Fruit fly (Drosophila melanogaster) whole organism, embryonic: Measurements from ENCODE around the gene CG15629.

ENCODE experiments used
- Adf1 ChIP-seq: fragments of 200-800 bp; sonication (Bioruptor generic); IDR thresholded peaks from 2 replicates; pipeline ENCODE4 v1.3.6; 2022; ENCODE audit warnings: missing biosample characterization, missing genetic modification characterization
- Asciz ChIP-seq: fragments of 200-800 bp; sonication (Bioruptor generic); optimal IDR thresholded peaks from 2 replicates; lab custom pipeline; 2017; ENCODE audit warnings: missing biosample characterization, mild to moderate bottlenecking, missing genetic modification characterization, missing genetic modification reagents
- Awh ChIP-seq: fragments of 200-800 bp; sonication (Bioruptor generic); IDR thresholded peaks from 2 replicates; pipeline ENCODE4, ENCODE4 v1.3.6; 2022; ENCODE audit warnings: missing biosample characterization, missing genetic modification characterization
- Blimp-1 ChIP-seq: fragments of 200-800 bp; sonication (Bioruptor generic); optimal IDR thresholded peaks from 3 replicates; lab custom pipeline; 2018; ENCODE audit warnings: missing biosample characterization, missing genetic modification characterization, mild to moderate bottlenecking, moderate library complexity, missing genetic modification reagents
- BtbVII ChIP-seq: fragments of 200-800 bp; sonication (Bioruptor generic); optimal IDR thresholded peaks from 3 replicates; lab custom pipeline; 2017; ENCODE audit warnings: missing biosample characterization, mild to moderate bottlenecking, missing genetic modification characterization
- CG11456 ChIP-seq: fragments of 200-800 bp; sonication (Bioruptor generic); IDR thresholded peaks from 3 replicates; pipeline ENCODE4 v1.3.6; 2022; ENCODE audit warnings: missing biosample characterization, missing genetic modification characterization
- CG11695 ChIP-seq: fragments of 200-800 bp; sonication (Bioruptor generic); IDR thresholded peaks from 3 replicates; pipeline ENCODE4 v1.3.6; 2022; ENCODE audit warnings: missing biosample characterization, missing genetic modification characterization
- CG12942 ChIP-seq: fragments of 200-800 bp; sonication (Bioruptor generic); optimal IDR thresholded peaks from 3 replicates; lab custom pipeline; 2016; ENCODE audit warnings: missing biosample characterization, missing genetic modification characterization
- CG13894 ChIP-seq: fragments of 200-800 bp; sonication (Bioruptor generic); optimal IDR thresholded peaks from 3 replicates; lab custom pipeline; 2018; ENCODE audit warnings: missing biosample characterization, mild to moderate bottlenecking, missing genetic modification characterization, moderate library complexity
- CG15269 ChIP-seq: fragments of 200-800 bp; sonication (Bioruptor generic); optimal IDR thresholded peaks from 2 replicates; lab custom pipeline; 2018; ENCODE audit warnings: missing biosample characterization, mild to moderate bottlenecking, missing genetic modification characterization, moderate library complexity
- CG17328 ChIP-seq: fragments of 200-800 bp; sonication (Bioruptor generic); IDR thresholded peaks from 2 replicates; pipeline ENCODE4 v1.3.6; 2022; ENCODE audit warnings: missing biosample characterization, missing genetic modification characterization
- CG17385 ChIP-seq: fragments of 200-800 bp; sonication (Bioruptor generic); optimal IDR thresholded peaks from 3 replicates; lab custom pipeline; 2018; ENCODE audit warnings: missing biosample characterization, mild to moderate bottlenecking, missing genetic modification characterization
- CG17829 ChIP-seq: fragments of 200-800 bp; optimal IDR thresholded peaks from 2 replicates; lab custom pipeline; 2019; ENCODE audit warnings: missing biosample characterization, mild to moderate bottlenecking, missing genetic modification characterization, moderate library complexity
- CG18262 ChIP-seq: fragments of 200-800 bp; optimal IDR thresholded peaks from 3 replicates; lab custom pipeline; 2019; ENCODE audit warnings: missing biosample characterization, mild to moderate bottlenecking, missing genetic modification characterization, moderate library complexity
- CG3065 ChIP-seq: fragments of 200-800 bp; sonication (Bioruptor generic); optimal IDR thresholded peaks from 2 replicates; lab custom pipeline; 2016; ENCODE audit warnings: missing biosample characterization, missing genetic modification characterization
- CG4404 ChIP-seq: fragments of 200-800 bp; sonication (Bioruptor generic); IDR thresholded peaks from 2 replicates; pipeline ENCODE4 v1.3.6; 2022; ENCODE audit warnings: missing biosample characterization, missing genetic modification characterization
- CG4424 ChIP-seq: fragments of 200-800 bp; sonication (Bioruptor generic); optimal IDR thresholded peaks from 3 replicates; lab custom pipeline; 2016; ENCODE audit warnings: missing biosample characterization, missing genetic modification characterization
- CG8388 ChIP-seq: fragments of 200-800 bp; sonication (Bioruptor generic); optimal IDR thresholded peaks from 2 replicates; lab custom pipeline; 2019; ENCODE audit warnings: missing biosample characterization, mild to moderate bottlenecking, missing genetic modification characterization, moderate library complexity
- CG9437 ChIP-seq: fragments of 200-800 bp; sonication (Bioruptor generic); optimal IDR thresholded peaks from 2 replicates; lab custom pipeline; 2018; ENCODE audit warnings: missing biosample characterization, mild to moderate bottlenecking, missing genetic modification characterization
- CG9797 ChIP-seq: fragments of 200-800 bp; sonication (Bioruptor generic); optimal IDR thresholded peaks from 3 replicates; lab custom pipeline; 2018; ENCODE audit warnings: missing biosample characterization, mild to moderate bottlenecking, missing genetic modification characterization
- CkIIα-i1 ChIP-seq: fragments of 200-800 bp; sonication (Bioruptor generic); IDR thresholded peaks from 2 replicates; pipeline ENCODE4 v1.3.6; 2022; ENCODE audit warnings: missing biosample characterization, missing genetic modification characterization
- Dbx ChIP-seq: fragments of 200-800 bp; sonication (Bioruptor generic); IDR thresholded peaks from 3 replicates; pipeline ENCODE4 v1.3.6; 2022; ENCODE audit warnings: missing biosample characterization, missing genetic modification characterization
- Dip3 ChIP-seq: fragments of 200-800 bp; sonication (Bioruptor generic); optimal IDR thresholded peaks from 3 replicates; lab custom pipeline; 2016; ENCODE audit warnings: missing biosample characterization, missing genetic modification characterization
- Fer1 ChIP-seq: fragments of 200-800 bp; sonication (Bioruptor generic); optimal IDR thresholded peaks from 2 replicates; lab custom pipeline; 2017; ENCODE audit warnings: missing biosample characterization, mild to moderate bottlenecking, missing genetic modification characterization
- Hsf ChIP-seq: fragments of 200-800 bp; sonication (Bioruptor generic); optimal IDR thresholded peaks from 3 replicates; lab custom pipeline; 2016; ENCODE audit warnings: missing biosample characterization, missing genetic modification characterization
- Jarid2 ChIP-seq: fragments of 200-800 bp; sonication (Bioruptor generic); optimal IDR thresholded peaks from 3 replicates; lab custom pipeline; 2017; ENCODE audit warnings: mild to moderate bottlenecking, missing biosample characterization, missing genetic modification reagents, missing genetic modification characterization
- Med ChIP-seq: fragments of 200-800 bp; sonication (Bioruptor generic); peaks from one replicate; lab custom pipeline; 2016; ENCODE audit warnings: missing biosample characterization, missing genetic modification characterization, mild to moderate bottlenecking, inconsistent platforms, moderate library complexity
- NK7.1 ChIP-seq: fragments of 200-800 bp; sonication (Bioruptor generic); optimal IDR thresholded peaks from 3 replicates; lab custom pipeline; 2016; ENCODE audit warnings: missing biosample characterization, missing genetic modification characterization
- Sin3A ChIP-seq: fragments of >200 bp; optimal IDR thresholded peaks from 2 replicates; lab custom pipeline; 2018
- chinmo ChIP-seq: fragments of 200-800 bp; sonication (Bioruptor generic); IDR thresholded peaks from 4 replicates; pipeline ENCODE4 v1.3.6; 2022; ENCODE audit warnings: missing biosample characterization, missing genetic modification characterization; ENCODE audit not compliant: partially characterized antibody
- ci ChIP-seq: fragments of 200-800 bp; sonication (Bioruptor generic); IDR thresholded peaks from 3 replicates; pipeline ENCODE4 v1.3.6; 2022; ENCODE audit warnings: missing biosample characterization, missing genetic modification characterization
- disco-r ChIP-seq: fragments of 200-800 bp; sonication (Bioruptor generic); optimal IDR thresholded peaks from 2 replicates; lab custom pipeline; 2016; ENCODE audit warnings: missing biosample characterization, missing genetic modification characterization
- ftz-f1 ChIP-seq: fragments of 200-800 bp; sonication (Bioruptor generic); optimal IDR thresholded peaks from 2 replicates; lab custom pipeline; 2016; ENCODE audit warnings: missing biosample characterization, missing genetic modification characterization
- gt ChIP-seq: fragments of 200-800 bp; sonication (Bioruptor generic); IDR thresholded peaks from 2 replicates; pipeline ENCODE4 v1.3.6; 2022; ENCODE audit warnings: missing biosample characterization, missing genetic modification characterization
- insv ChIP-seq, 2 experiments: fragments of 200-800 bp; sonication (Bioruptor generic); optimal IDR thresholded peaks; 3 replicates each; lab custom pipeline; 2016 to 2018; ENCODE audit warnings: missing biosample characterization in 2 of 2, missing genetic modification characterization in 2 of 2
- inv ChIP-seq: fragments of 200-800 bp; sonication (Bioruptor generic); IDR thresholded peaks from 2 replicates; pipeline ENCODE4 v1.3.6; 2022; ENCODE audit warnings: missing biosample characterization, missing genetic modification characterization; ENCODE audit not compliant: partially characterized antibody
- lilli ChIP-seq: fragments of 200-800 bp; sonication (Bioruptor generic); optimal IDR thresholded peaks from 3 replicates; lab custom pipeline; 2016; ENCODE audit warnings: missing biosample characterization, missing genetic modification characterization
- nau ChIP-seq: fragments of 200-800 bp; sonication (Bioruptor generic); optimal IDR thresholded peaks from 3 replicates; lab custom pipeline; 2017; ENCODE audit warnings: missing biosample characterization, mild to moderate bottlenecking, missing genetic modification characterization, missing genetic modification reagents
- phol ChIP-seq: fragments of 200-800 bp; sonication (Bioruptor generic); optimal IDR thresholded peaks from 3 replicates; lab custom pipeline; 2018; ENCODE audit warnings: missing biosample characterization, mild to moderate bottlenecking, missing genetic modification characterization, moderate library complexity
- sd ChIP-seq: fragments of 200-800 bp; sonication (Bioruptor generic); optimal IDR thresholded peaks from 3 replicates; lab custom pipeline; 2018; ENCODE audit warnings: missing biosample characterization, mild to moderate bottlenecking, missing genetic modification characterization, moderate library complexity
- sima ChIP-seq: fragments of 200-800 bp; sonication (Bioruptor generic); optimal IDR thresholded peaks from 2 replicates; lab custom pipeline; 2016; ENCODE audit warnings: missing biosample characterization, missing genetic modification characterization
- vvl ChIP-seq: fragments of 200-800 bp; sonication (Bioruptor generic); IDR thresholded peaks from 2 replicates; pipeline ENCODE4 v1.3.6; 2022; ENCODE audit warnings: missing biosample characterization, missing genetic modification characterization

CG15629 gene

dm6 chr2L:4797643-4798042, 15.2 kb upstream of the CG15629 start (continued):
- TF ChIP-seq CG17829 (tag; lab: Kevin White, UChicago) (peak; percentile 17), CG18262 (tag; lab: Kevin White, UChicago) (peak; percentile 44), sd (tag; lab: Kevin White, UChicago) (no peak), CG12942 (no peak), phol (peak; percentile 29), Hsf (no peak), Asciz (peak; percentile 18), CG9437 (GFP tag; lab: Kevin White, UChicago) (no peak), CG4424 (GFP tag; lab: Kevin White, UChicago) (peak; percentile 39), CG4404 (GFP tag; lab: Robert Waterston, UW) (peak; percentile 36; the same call in 1 of the 2 replicates)
- TF ChIP-seq, all 482 proteins: peak for 27

dm6 chr2L:4798894-4799293, 13.9 kb upstream of the CG15629 start:
- TF ChIP-seq nau (GFP tag; lab: Kevin White, UChicago) (no peak), disco-r (GFP tag; lab: Kevin White, UChicago) (no peak), CG11695 (no peak), CG17385 (GFP tag; lab: Kevin White, UChicago) (no peak), insv (GFP tag; optimal IDR thresholded peaks at IDR 0.05; lab: Kevin White, UChicago) (no peak), CG15269 (tag; lab: Kevin White, UChicago) (peak; percentile 21), Awh (GFP tag; lab: Robert Waterston, UW) (peak; percentile 90), NK7.1 (GFP tag; lab: Kevin White, UChicago) (no peak), CG3065 (GFP tag; lab: Kevin White, UChicago) (no peak), CG17328 (GFP tag; lab: Robert Waterston, UW) (no peak)
- TF ChIP-seq, all 482 proteins: peak for 2

DNA sequence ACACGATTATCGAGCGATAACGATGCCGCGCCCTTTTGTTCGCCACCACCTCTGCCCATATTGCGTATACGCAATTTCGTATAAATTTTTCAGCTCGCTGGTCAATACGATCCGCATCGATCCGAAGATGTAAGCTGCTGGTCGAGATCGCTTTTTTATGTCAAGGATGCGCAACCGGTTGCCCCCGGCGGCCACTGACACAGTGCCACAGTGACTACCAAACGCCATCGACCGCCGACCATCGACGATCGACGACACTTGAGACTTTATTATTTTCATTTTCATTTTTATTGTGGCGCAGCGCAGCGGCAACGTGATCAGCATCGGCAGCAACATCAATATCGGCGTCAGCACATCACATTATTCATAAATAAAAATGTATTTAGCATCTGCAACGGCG, 12.8 kb upstream of the CG15629 start:
- TF ChIP-seq chinmo (GFP tag; lab: Robert Waterston, UW), result 0 out of 4 replicates have a peak, but pooled peaks have one; percentile 25
- TF ChIP-seq ci (GFP tag; lab: Robert Waterston, UW), result 0 out of 3 replicates have a peak, but pooled peaks have one; percentile 26
- no peak for TF ChIP-seq gt (GFP tag; lab: Robert Waterston, UW)
- TF ChIP-seq CG11456 (GFP tag; lab: Robert Waterston, UW), result peak; percentile 4; the same call in 1 of the 3 replicates
- TF ChIP-seq Med, result peak; percentile 47
- peak; percentile 9 for TF ChIP-seq CG8388 (GFP tag; lab: Kevin White, UChicago)

- TF ChIP-seq CG9797 (GFP tag; lab: Kevin White, UChicago) (no peak), CkIIα-i1 (GFP tag; lab: Robert Waterston, UW) (no peak), Med (peak; percentile 82), chinmo (GFP tag; lab: Robert Waterston, UW) (peak; percentile 93), Sin3A (lab: Kevin White, UChicago) (no peak), Jarid2 (GFP tag; lab: Kevin White, UChicago) (peak; percentile 18), ci (GFP tag; lab: Robert Waterston, UW) (0 out of 3 replicates have a peak, but pooled peaks have one; percentile 22), Dip3 (GFP tag; lab: Kevin White, UChicago) (no peak), ftz-f1 (peak; percentile 1), Blimp-1 (GFP tag; lab: Kevin White, UChicago) (peak; percentile 93), lilli (GFP tag; lab: Kevin White, UChicago) (peak; percentile 17), inv (GFP tag; lab: Robert Waterston, UW) (peak; percentile 10; the same call in 1 of the 2 replicates), Adf1 (peak; percentile 92), vvl (GFP tag; lab: Robert Waterston, UW) (0 out of 2 replicates have a peak, but pooled peaks have one; percentile 16), BtbVII (no peak), Fer1 (GFP tag; lab: Kevin White, UChicago) (no peak), Dbx (GFP tag; lab: Robert Waterston, UW) (0 out of 3 replicates have a peak, but pooled peaks have one; percentile 7), CG13894 (tag; lab: Kevin White, UChicago) (peak; percentile 84), sima (GFP tag; lab: Kevin White, UChicago) (no peak)
- TF ChIP-seq, all 482 proteins: peak for 12
Measured at dm6 chr2L:4801705-4802216, 11.0 kb upstream of the CG15629 start, which contains the start of gene slf. Gene slf, minus strand, starts transcription at chr2L:4801923.
